Worm (Caenorhabditis elegans) whole organism, L4 larva: ENCODE results near the gene lgc-10.

Experiments used
- F26F4.8 ChIP-seq: fragments of 200-800 bp; sonication (Bioruptor generic); conservative IDR thresholded peaks from 2 replicates; pipeline ENCODE4 v1.3.6; 2022; ENCODE audit warnings: missing genetic modification characterization, missing compliant biosample characterization
- F49E8.2 ChIP-seq: sonication (generic microtip); optimal IDR thresholded peaks from 2 replicates; lab custom pipeline; 2016; ENCODE audit warnings: missing compliant biosample characterization, mild to moderate bottlenecking, missing genetic modification characterization, borderline replicate concordance
- R02D3.7 ChIP-seq: fragments of 150-350 bp; sonication (generic microtip); optimal IDR thresholded peaks from 3 replicates; lab custom pipeline; 2014; ENCODE audit warnings: missing biosample characterization, missing genetic modification characterization
- Y105C5A.15 ChIP-seq: fragments of 200-800 bp; sonication (Bioruptor generic); IDR thresholded peaks from 2 replicates; pipeline ENCODE4 v1.3.6; 2022; ENCODE audit warnings: missing genetic modification characterization, missing compliant biosample characterization
- Y48G9A.11 ChIP-seq: fragments of 200-800 bp; sonication (Bioruptor generic); IDR thresholded peaks from 2 replicates; pipeline ENCODE4 v1.3.6; 2022; ENCODE audit warnings: missing genetic modification reagents, missing genetic modification characterization, missing compliant biosample characterization
- Y75B8A.6 ChIP-seq: fragments of 200-800 bp; sonication (Bioruptor generic); IDR thresholded peaks from 2 replicates; pipeline ENCODE4 v1.3.6; 2022; ENCODE audit warnings: missing genetic modification reagents, missing genetic modification characterization, missing compliant biosample characterization
- ZK337.2 ChIP-seq: fragments of 200-800 bp; sonication (Bioruptor generic); IDR thresholded peaks from 2 replicates; pipeline ENCODE4 v1.3.6; 2022; ENCODE audit warnings: missing genetic modification reagents, missing genetic modification characterization, missing compliant biosample characterization
- aly-2 ChIP-seq: sonication (generic microtip); optimal IDR thresholded peaks from 2 replicates; lab custom pipeline; 2018; ENCODE audit warnings: missing biosample characterization, missing genetic modification characterization
- ama-1 ChIP-seq: fragments of 150-350 bp; optimal IDR thresholded peaks from 2 replicates; lab custom pipeline; 2014; ENCODE audit warnings: inconsistent platforms, mixed read lengths
- ceh-20 ChIP-seq: fragments of 200-800 bp; sonication (Bioruptor generic); IDR thresholded peaks from 2 replicates; pipeline ENCODE4 v1.3.6; 2022; ENCODE audit warnings: missing genetic modification reagents, missing genetic modification characterization, missing compliant biosample characterization
- ceh-28 ChIP-seq: fragments of 150-350 bp; optimal IDR thresholded peaks from 2 replicates; lab custom pipeline; 2014; ENCODE audit warnings: missing biosample characterization, missing genetic modification reagents, missing genetic modification characterization
- ceh-32 ChIP-seq: sonication (generic microtip); optimal IDR thresholded peaks from 2 replicates; lab custom pipeline; 2016; ENCODE audit warnings: mild to moderate bottlenecking, missing genetic modification characterization, missing compliant biosample characterization; ENCODE audit not compliant: poor library complexity
- ceh-44 ChIP-seq: fragments of 200-800 bp; sonication (Bioruptor generic); IDR thresholded peaks from 2 replicates; pipeline ENCODE4 v1.3.6; 2022; ENCODE audit warnings: missing genetic modification reagents, missing genetic modification characterization, missing compliant biosample characterization
- ces-1 ChIP-seq: fragments of 150-350 bp; sonication (generic microtip); optimal IDR thresholded peaks from 4 replicates; lab custom pipeline; 2014; ENCODE audit warnings: missing biosample characterization, missing genetic modification reagents, missing genetic modification characterization
- daf-19 ChIP-seq: fragments of 200-800 bp; sonication (Bioruptor generic); conservative IDR thresholded peaks from 2 replicates; pipeline ENCODE4 v1.3.6; 2022; ENCODE audit warnings: missing genetic modification characterization, missing compliant biosample characterization
- daf-8 ChIP-seq: fragments of 200-800 bp; sonication (Bioruptor generic); IDR thresholded peaks from 2 replicates; pipeline ENCODE4 v1.3.6; 2022; ENCODE audit warnings: missing genetic modification characterization, missing compliant biosample characterization
- dpl-1 ChIP-seq: fragments of 150-350 bp; optimal IDR thresholded peaks from 2 replicates; lab custom pipeline; 2014; ENCODE audit warnings: missing biosample characterization, missing genetic modification reagents, missing genetic modification characterization
- duxl-1 ChIP-seq: sonication (generic microtip); optimal IDR thresholded peaks from 2 replicates; lab custom pipeline; 2016; ENCODE audit warnings: mild to moderate bottlenecking, missing genetic modification characterization, moderate library complexity, missing compliant biosample characterization; ENCODE audit not compliant: poor library complexity
- fkh-10 ChIP-seq: fragments of 150-350 bp; optimal IDR thresholded peaks from 2 replicates; lab custom pipeline; 2014; ENCODE audit warnings: missing biosample characterization, missing genetic modification reagents, missing genetic modification characterization
- gei-8 ChIP-seq: fragments of 200-800 bp; sonication (Bioruptor generic); optimal IDR thresholded peaks from 2 replicates; lab custom pipeline; 2018; ENCODE audit warnings: mild to moderate bottlenecking, missing genetic modification characterization, missing compliant biosample characterization
- hif-1 ChIP-seq, 2 experiments: sonication (generic microtip); optimal IDR thresholded peaks; 2 replicates each; lab custom pipeline; 2016 to 2017; ENCODE audit warnings: missing compliant biosample characterization in 2 of 2, missing genetic modification characterization in 2 of 2, missing genetic modification reagents in 2 of 2, missing genotype in 2 of 2, mild to moderate bottlenecking in 1 of 2
- lim-7 ChIP-seq: fragments of 200-800 bp; sonication (Bioruptor generic); IDR thresholded peaks from 2 replicates; pipeline ENCODE4 v1.3.6; 2022; ENCODE audit warnings: missing genetic modification characterization, missing compliant biosample characterization
- lin-15B ChIP-seq: fragments of 150-350 bp; sonication (generic microtip); optimal IDR thresholded peaks from 3 replicates; lab custom pipeline; 2014; ENCODE audit warnings: missing biosample characterization, missing genetic modification characterization
- lin-29 ChIP-seq: fragments of 200-800 bp; sonication (Bioruptor generic); IDR thresholded peaks from 2 replicates; pipeline ENCODE4 v1.3.6; 2022; ENCODE audit warnings: missing genetic modification reagents, missing genetic modification characterization, missing compliant biosample characterization
- lin-38 ChIP-seq: fragments of 200-800 bp; sonication (Bioruptor generic); IDR thresholded peaks from 2 replicates; pipeline ENCODE4 v1.3.6; 2022; ENCODE audit warnings: missing genetic modification reagents, missing genetic modification characterization, missing compliant biosample characterization
- lin-39 ChIP-seq: fragments of 150-350 bp; optimal IDR thresholded peaks from 2 replicates; lab custom pipeline; 2014; ENCODE audit warnings: missing biosample characterization, missing genetic modification reagents, missing genetic modification characterization
- lir-3 ChIP-seq: sonication (generic microtip); optimal IDR thresholded peaks from 2 replicates; lab custom pipeline; 2016; ENCODE audit warnings: mild to moderate bottlenecking, missing genetic modification characterization, missing compliant biosample characterization
- lsy-2 ChIP-seq, 2 experiments: fragments of 150-350 bp in 1 of 2; sonication (generic microtip) in 1 of 2; optimal IDR thresholded peaks; 2 replicates each; lab custom pipeline; 2014 to 2017; ENCODE audit warnings: missing biosample characterization in 2 of 2, missing genetic modification characterization in 2 of 2
- mxl-3 ChIP-seq: fragments of 200-800 bp; sonication (Bioruptor generic); optimal IDR thresholded peaks from 2 replicates; lab custom pipeline; 2018; ENCODE audit warnings: mild to moderate bottlenecking, missing genetic modification characterization, missing compliant biosample characterization
- nhr-10 ChIP-seq: fragments of 150-350 bp; optimal IDR thresholded peaks from 2 replicates; lab custom pipeline; 2014; ENCODE audit warnings: missing biosample characterization, missing genetic modification characterization
- nhr-102 ChIP-seq: sonication (generic microtip); optimal IDR thresholded peaks from 2 replicates; lab custom pipeline; 2016; ENCODE audit warnings: mild to moderate bottlenecking, missing genetic modification characterization, moderate library complexity, missing compliant biosample characterization
- nhr-76 ChIP-seq: fragments of 150-350 bp; optimal IDR thresholded peaks from 2 replicates; lab custom pipeline; 2014; ENCODE audit warnings: missing biosample characterization, missing genetic modification characterization
- nhr-77 ChIP-seq: fragments of 150-350 bp; optimal IDR thresholded peaks from 2 replicates; lab custom pipeline; 2014; ENCODE audit warnings: missing biosample characterization, missing genetic modification characterization
- pha-4 ChIP-seq, 2 experiments: fragments of 150-350 bp in 1 of 2; fragments of 200-800 bp in 1 of 2; sonication (Bioruptor generic) in 1 of 2; IDR thresholded peaks in 1 of 2; optimal IDR thresholded peaks in 1 of 2; 2 replicates each; pipeline versions ENCODE4 v1.3.6 to Lab custom; 2014 to 2022; ENCODE audit warnings: missing genetic modification characterization in 2 of 2, missing genetic modification reagents in 2 of 2, missing biosample characterization in 1 of 2, missing compliant biosample characterization in 1 of 2
- php-3 ChIP-seq: fragments of 200-800 bp; sonication (Bioruptor generic); IDR thresholded peaks from 2 replicates; pipeline ENCODE4 v1.3.6; 2022; ENCODE audit warnings: missing genetic modification reagents, missing genetic modification characterization, missing compliant biosample characterization
- rbr-2 ChIP-seq: sonication (generic microtip); optimal IDR thresholded peaks from 2 replicates; lab custom pipeline; 2016; ENCODE audit warnings: missing genotype, missing genetic modification characterization, missing compliant biosample characterization
- snpc-1.2 ChIP-seq: fragments of 200-800 bp; sonication (Bioruptor generic); IDR thresholded peaks from 2 replicates; pipeline ENCODE4 v1.3.6; 2022; ENCODE audit warnings: missing genetic modification reagents, missing genetic modification characterization, missing compliant biosample characterization
- tra-1 ChIP-seq: fragments of 200-800 bp; sonication (Bioruptor generic); IDR thresholded peaks from 2 replicates; pipeline ENCODE4 v1.3.6; 2022; ENCODE audit warnings: missing genetic modification reagents, missing genetic modification characterization, missing compliant biosample characterization
- unc-130 ChIP-seq: sonication (generic microtip); optimal IDR thresholded peaks from 2 replicates; lab custom pipeline; 2016; ENCODE audit warnings: missing genetic modification reagents, missing genetic modification characterization, missing compliant biosample characterization
- unc-39 ChIP-seq: sonication (generic microtip); optimal IDR thresholded peaks from 2 replicates; lab custom pipeline; 2017; ENCODE audit warnings: missing biosample characterization, missing genetic modification characterization
- unc-62 ChIP-seq, 3 experiments: fragments of 150-350 bp in 1 of 3; sonication (generic microtip); optimal IDR thresholded peaks in 2 of 3; peaks in 1 of 3; 1 replicate in 1 of 3; 2 replicates in 2 of 3; lab custom pipeline; 2014 to 2017; ENCODE audit warnings: missing biosample characterization in 3 of 3, missing genetic modification characterization in 3 of 3, missing genetic modification reagents in 3 of 3, missing genotype in 1 of 3
- zag-1 ChIP-seq: fragments of 150-350 bp; optimal IDR thresholded peaks from 2 replicates; lab custom pipeline; 2014; ENCODE audit warnings: missing biosample characterization, missing genetic modification characterization
- zfp-3 ChIP-seq: fragments of 200-800 bp; sonication (Bioruptor generic); conservative IDR thresholded peaks from 2 replicates; pipeline ENCODE4 v1.3.6; 2022; ENCODE audit warnings: missing genetic modification reagents, missing genetic modification characterization, missing compliant biosample characterization

lgc-10 gene

DNA sequence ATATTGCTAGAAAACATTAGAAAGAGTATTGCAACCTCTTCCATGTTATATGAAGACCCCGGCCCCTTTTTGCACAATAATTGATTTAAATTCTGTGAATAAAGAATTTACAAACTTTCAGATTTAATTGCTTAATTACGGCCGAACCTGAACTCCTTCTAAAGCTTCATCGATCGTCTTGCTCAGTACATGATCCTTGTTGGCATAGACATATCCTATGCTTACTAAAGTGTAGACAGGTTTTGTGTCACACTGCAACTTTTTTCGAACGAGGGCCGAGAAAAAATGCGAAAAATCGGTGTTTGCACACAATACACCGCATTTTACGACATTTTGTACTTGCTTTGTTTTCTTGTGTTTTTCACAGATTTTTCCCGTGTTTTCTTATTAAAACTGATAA is 34.0 kb downstream of the lgc-10 start:
- TF ChIP-seq Y48G9A.11 (GFP tag; lab: Robert Waterston, UW): peak; percentile 62
- peak; percentile 92 for TF ChIP-seq snpc-1.2 (GFP tag; lab: Robert Waterston, UW)
- TF ChIP-seq lin-38 (GFP tag; lab: Robert Waterston, UW): peak; percentile 51; the same call in 1 of the 2 replicates

DNA sequence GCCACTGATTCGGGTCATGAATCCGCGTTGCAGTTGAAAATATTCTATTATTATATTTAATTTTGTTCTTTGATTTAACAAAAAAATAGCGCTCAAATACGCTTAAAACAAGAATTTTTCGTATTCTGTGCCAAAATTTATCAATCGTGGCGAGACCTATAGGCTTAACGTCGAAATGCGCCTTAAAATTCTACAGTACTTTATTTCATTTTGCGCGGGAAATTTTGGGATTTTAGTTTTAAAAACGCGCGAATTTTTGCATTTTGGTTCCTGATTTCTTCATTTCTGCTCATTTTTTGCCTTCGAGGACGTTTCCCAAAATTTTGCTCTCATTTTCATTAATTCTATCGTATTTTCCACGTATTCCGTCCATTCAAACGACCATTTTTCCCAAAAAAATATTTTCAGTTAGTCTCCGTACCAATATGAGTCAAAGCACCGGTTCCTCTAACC is 36.2 kb downstream of the lgc-10 start, which contains the start of gene puf-11:
Gene puf-11 (plus strand): TSS at position 403 of the 453 bp plus-strand sequence.
- TF ChIP-seq mxl-3: no peak
- TF ChIP-seq unc-62 (GFP tag; optimal IDR thresholded peaks at IDR 0.05 in 1 of 2; lab: Kevin White, UChicago): no peak
- no peak for TF ChIP-seq unc-62 (tag; optimal IDR thresholded peaks at IDR 0.05; lab: Kevin White, UChicago)
- TF ChIP-seq nhr-77 (tag; lab: Kevin White, UChicago): no peak
- TF ChIP-seq ceh-20 (GFP tag; lab: Robert Waterston, UW): no peak
- no peak for TF ChIP-seq dpl-1
- no peak for TF ChIP-seq rbr-2 (tag; lab: Kevin White, UChicago)
- TF ChIP-seq nhr-76 (tag; lab: Kevin White, UChicago): no peak
- no peak for TF ChIP-seq php-3
- TF ChIP-seq unc-130 (GFP tag; lab: Kevin White, UChicago): peak; percentile 80
- no peak for TF ChIP-seq ama-1
- TF ChIP-seq unc-39 (tag; lab: Kevin White, UChicago): no peak
- TF ChIP-seq lin-15B (tag; lab: Kevin White, UChicago): no peak
- TF ChIP-seq daf-19 (GFP tag; lab: Robert Waterston, UW): no peak
- TF ChIP-seq F49E8.2 (tag; lab: Kevin White, UChicago): peak; percentile 78
- TF ChIP-seq Y48G9A.11 (GFP tag; lab: Robert Waterston, UW): peak; percentile 87
- TF ChIP-seq lin-29 (GFP tag; lab: Robert Waterston, UW): no peak
- TF ChIP-seq lin-39: no peak
- no peak for TF ChIP-seq pha-4 (GFP tag; IDR thresholded peaks at IDR 0.05; lab: Robert Waterston, UW)
- no peak for TF ChIP-seq pha-4 (tag; optimal IDR thresholded peaks at IDR 0.05; lab: Kevin White, UChicago)
- peak; percentile 67 for TF ChIP-seq lin-38 (GFP tag; lab: Robert Waterston, UW)
- no peak for TF ChIP-seq hif-1 (tag; optimal IDR thresholded peaks at IDR 0.05; lab: Kevin White, UChicago)
- TF ChIP-seq snpc-1.2 (GFP tag; lab: Robert Waterston, UW): peak; percentile 91
- no peak for TF ChIP-seq R02D3.7 (tag; lab: Kevin White, UChicago)
- TF ChIP-seq lir-3 (tag; lab: Kevin White, UChicago): no peak
- TF ChIP-seq aly-2 (tag; lab: Kevin White, UChicago): no peak
- no peak for TF ChIP-seq zag-1
- no peak for TF ChIP-seq Y105C5A.15 (GFP tag; lab: Robert Waterston, UW)
- no peak for TF ChIP-seq duxl-1 (tag; lab: Kevin White, UChicago)
- no peak for TF ChIP-seq tra-1
- no peak for TF ChIP-seq daf-8 (GFP tag; lab: Robert Waterston, UW)

DNA sequence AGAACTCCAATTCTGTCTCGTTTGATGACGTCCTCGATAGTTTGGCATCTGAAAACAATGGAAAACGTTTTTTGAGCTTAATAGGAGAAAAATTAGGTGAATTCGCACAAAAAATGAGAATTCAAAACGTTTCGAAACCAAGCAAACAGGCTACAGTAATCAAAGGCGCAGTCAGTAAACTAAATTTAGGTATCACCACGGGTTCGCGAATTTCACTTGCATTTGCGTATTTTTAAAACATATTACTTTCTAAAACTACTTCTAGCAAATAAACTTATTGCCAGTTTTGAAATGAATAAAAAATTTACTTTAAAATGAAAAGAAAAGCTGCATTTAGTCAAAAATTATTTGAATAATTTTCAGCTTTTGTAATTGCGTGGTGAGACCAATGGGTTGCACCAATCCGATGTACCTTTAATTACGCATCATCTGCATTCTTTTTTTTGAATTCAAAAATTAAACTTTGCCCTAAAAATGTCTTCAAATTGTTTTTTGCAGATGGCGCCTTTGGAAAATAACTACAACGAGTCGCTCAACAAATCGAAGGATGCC is 38.3 kb downstream of the lgc-10 start, which contains the start of the genes Y73B6BL.23 and htp-2:
Gene Y73B6BL.23 (minus strand): TSS at position 51 of the 552 bp plus-strand sequence.
Gene htp-2 (plus strand): TSS at position 492 of the 552 bp plus-strand sequence.
- TF ChIP-seq Y75B8A.6 (GFP tag; lab: Robert Waterston, UW) (no peak), F26F4.8 (GFP tag; lab: Robert Waterston, UW) (no peak), lim-7 (GFP tag; lab: Robert Waterston, UW) (no peak), nhr-102 (tag; lab: Kevin White, UChicago) (no peak), aly-2 (tag; lab: Kevin White, UChicago) (no peak), duxl-1 (tag; lab: Kevin White, UChicago) (no peak), ZK337.2 (GFP tag; lab: Robert Waterston, UW) (no peak), lsy-2 (tag; optimal IDR thresholded peaks at IDR 0.05; lab: Kevin White, UChicago) (no peak), ama-1 (no peak), gei-8 (no peak), ceh-32 (tag; lab: Kevin White, UChicago) (no peak), zfp-3 (GFP tag; lab: Robert Waterston, UW) (no peak), ces-1 (GFP tag; lab: Kevin White, UChicago) (no peak), nhr-10 (tag; lab: Kevin White, UChicago) (no peak), fkh-10 (GFP tag; lab: Kevin White, UChicago) (no peak), ceh-28 (no peak), rbr-2 (tag; lab: Kevin White, UChicago) (no peak), ceh-44 (GFP tag; lab: Robert Waterston, UW) (no peak)
